Fruit fly (Drosophila melanogaster): ENCODE data around the gene CG32259.

Gene CG32259

DNA sequence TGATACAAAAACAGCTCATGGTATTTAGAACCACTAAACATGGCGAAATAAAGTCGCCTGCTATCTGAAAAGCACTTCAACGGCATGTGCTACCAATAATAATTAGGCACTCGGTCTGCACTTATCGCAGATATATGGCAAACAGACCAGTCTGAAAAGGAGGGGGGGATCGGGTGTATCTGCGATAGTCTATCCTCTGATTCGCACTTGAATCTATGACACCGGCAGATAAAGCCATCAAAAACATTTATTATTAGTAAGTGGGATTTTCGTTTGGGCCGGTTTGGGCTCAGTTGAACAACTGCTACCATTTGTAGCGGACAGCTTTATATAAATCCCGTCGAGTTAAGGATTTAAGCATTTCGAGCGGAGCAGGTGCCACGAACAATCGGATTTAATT is 18.1 kb downstream of the CG32259 start, which contains the start of gene CG14989:
CG14989 (plus strand) TSS at position 301 of the 400 bp plus-strand sequence.
- no peak for TF ChIP-seq CG14711 (tag; optimal IDR thresholded peaks at IDR 0.05)
- TF ChIP-seq CG5204 (GFP tag; optimal IDR thresholded peaks at IDR 0.05), result no peak
- no peak for TF ChIP-seq pad (GFP tag; optimal IDR thresholded peaks at IDR 0.05)
- TF ChIP-seq cnc (optimal IDR thresholded peaks at IDR 0.05), result no peak
- TF ChIP-seq Mnt (GFP tag; optimal IDR thresholded peaks at IDR 0.05), result no peak
- no peak for TF ChIP-seq bab1 (GFP tag; optimal IDR thresholded peaks at IDR 0.05)
- TF ChIP-seq CG12768 (GFP tag; optimal IDR thresholded peaks at IDR 0.05), result no peak
- no peak for TF ChIP-seq tj (GFP tag; optimal IDR thresholded peaks at IDR 0.05)
- no peak for TF ChIP-seq CG7101 (tag; optimal IDR thresholded peaks at IDR 0.05)
- no peak for TF ChIP-seq toe (GFP tag; optimal IDR thresholded peaks at IDR 0.05)
- TF ChIP-seq kay (GFP tag; ENCODE audit: borderline replicate concordance), result no peak
- no peak for TF ChIP-seq CG11617 (GFP tag; optimal IDR thresholded peaks at IDR 0.05)
- TF ChIP-seq Crg-1 (GFP tag; optimal IDR thresholded peaks at IDR 0.05), result no peak
- no peak for TF ChIP-seq ovo (GFP tag; optimal IDR thresholded peaks at IDR 0.05)
- no peak for TF ChIP-seq cic (GFP tag; optimal IDR thresholded peaks at IDR 0.05)
- no peak for TF ChIP-seq Clk (GFP tag; optimal IDR thresholded peaks at IDR 0.05)
- no peak for TF ChIP-seq CG33017 (tag; optimal IDR thresholded peaks at IDR 0.05)
- no peak for TF ChIP-seq CG7045 (GFP tag; optimal IDR thresholded peaks at IDR 0.05)
- no peak for TF ChIP-seq Hr96 (GFP tag; optimal IDR thresholded peaks at IDR 0.05)

DNA sequence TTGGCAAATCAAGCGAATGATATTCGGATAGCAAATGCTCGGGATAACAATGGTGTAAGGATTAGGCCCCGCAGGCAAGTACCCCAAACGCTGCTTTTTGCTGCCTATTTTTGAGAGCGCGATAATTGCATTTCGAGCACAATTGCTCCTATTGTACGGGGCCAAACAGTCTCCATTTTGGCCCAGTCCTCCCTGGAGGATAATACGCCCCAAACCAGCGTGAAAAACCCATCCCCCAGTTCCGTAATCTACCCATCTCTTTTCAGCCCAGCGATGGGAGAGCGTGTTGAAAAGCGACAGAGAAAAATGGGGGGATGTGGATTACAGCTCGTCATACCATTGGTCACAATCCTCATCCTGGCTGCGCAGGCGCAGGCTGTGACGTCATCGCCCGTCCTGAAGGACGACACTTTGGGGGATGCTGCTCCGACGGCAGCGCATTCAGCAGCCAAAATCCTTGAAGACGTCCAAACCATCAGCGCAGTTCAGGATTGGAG is 19.6 kb downstream of the CG32259 start, which contains the start of gene Gad1:
Gad1 (minus strand) TSS at position 51 of the 497 bp plus-strand sequence.
- TF ChIP-seq Hr96 (GFP tag; optimal IDR thresholded peaks at IDR 0.05), result no peak
- no peak for TF ChIP-seq cic (GFP tag; optimal IDR thresholded peaks at IDR 0.05)
- TF ChIP-seq CG7101 (tag; optimal IDR thresholded peaks at IDR 0.05), result no peak
- TF ChIP-seq Mnt (GFP tag; optimal IDR thresholded peaks at IDR 0.05), result no peak
- TF ChIP-seq Clk (GFP tag; optimal IDR thresholded peaks at IDR 0.05), result no peak
- TF ChIP-seq pad (GFP tag; optimal IDR thresholded peaks at IDR 0.05), result no peak
- no peak for TF ChIP-seq CG1620 (GFP tag; optimal IDR thresholded peaks at IDR 0.05)
- TF ChIP-seq cnc (optimal IDR thresholded peaks at IDR 0.05), result no peak
- TF ChIP-seq tj (GFP tag; optimal IDR thresholded peaks at IDR 0.05), result no peak

DNA sequence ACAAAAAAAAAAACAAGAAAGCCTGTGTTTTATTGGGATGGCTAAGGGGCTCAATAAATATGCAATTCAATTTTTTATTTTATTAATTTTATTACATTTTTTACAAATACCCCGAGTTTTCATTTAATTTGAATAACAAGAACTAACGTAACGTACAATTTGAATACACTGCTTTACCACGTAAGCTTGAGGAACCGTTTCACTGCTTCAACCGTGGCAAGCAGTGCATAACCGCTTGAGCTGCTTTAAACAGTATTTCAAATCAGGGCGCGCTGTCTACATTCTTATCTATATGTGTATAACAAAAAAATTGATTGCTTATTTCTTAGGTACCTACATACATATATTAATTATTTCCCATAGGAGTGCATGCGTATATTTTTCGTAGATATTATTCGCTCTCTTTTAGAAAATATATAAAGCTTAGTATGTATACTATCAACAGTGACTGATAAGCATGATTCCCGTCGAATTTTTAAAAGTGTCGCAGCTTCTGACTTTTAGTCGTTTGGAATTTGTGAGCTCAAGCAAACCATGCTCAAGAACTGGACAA is 23.6 kb downstream of the CG32259 start, which contains the start of gene CG14990:
CG14990 (plus strand) TSS at position 503 of the 553 bp plus-strand sequence.
- peak; percentile 60 for TF ChIP-seq kay (GFP tag; ENCODE audit: borderline replicate concordance)
- TF ChIP-seq CG33017 (tag; optimal IDR thresholded peaks at IDR 0.05), result no peak

DNA sequence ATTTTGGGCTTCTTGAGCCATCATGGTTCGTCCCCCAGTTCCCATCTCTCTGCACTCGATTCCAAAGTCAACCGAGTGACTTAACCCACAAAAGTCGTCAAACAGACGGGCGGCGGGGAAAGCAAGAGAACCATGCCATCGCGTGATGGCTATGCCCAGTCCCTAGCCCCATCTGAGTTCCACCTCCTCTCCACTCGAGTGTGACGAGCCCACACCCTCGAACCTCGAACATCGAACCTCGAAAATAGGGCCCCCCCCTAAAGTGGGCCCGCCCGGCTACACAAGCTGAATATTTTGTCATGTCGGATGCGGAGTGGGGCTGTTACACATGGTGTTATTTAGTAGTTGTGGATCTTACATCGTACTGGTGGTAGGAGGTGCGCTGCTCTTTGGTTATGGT is 27.4 kb downstream of the CG32259 start:
- no peak for TF ChIP-seq ovo (GFP tag; optimal IDR thresholded peaks at IDR 0.05)
- no peak for TF ChIP-seq Mnt (GFP tag; optimal IDR thresholded peaks at IDR 0.05)
- TF ChIP-seq CG12768 (GFP tag; optimal IDR thresholded peaks at IDR 0.05), result no peak
- no peak for TF ChIP-seq CG5204 (GFP tag; optimal IDR thresholded peaks at IDR 0.05)
- TF ChIP-seq toe (GFP tag; optimal IDR thresholded peaks at IDR 0.05), result no peak
- TF ChIP-seq CG14711 (tag; optimal IDR thresholded peaks at IDR 0.05), result no peak
- no peak for TF ChIP-seq Hr96 (GFP tag; optimal IDR thresholded peaks at IDR 0.05)
- TF ChIP-seq bab1 (GFP tag; optimal IDR thresholded peaks at IDR 0.05), result no peak
- no peak for TF ChIP-seq tj (GFP tag; optimal IDR thresholded peaks at IDR 0.05)
- no peak for TF ChIP-seq cnc (optimal IDR thresholded peaks at IDR 0.05)
- no peak for TF ChIP-seq CG11617 (GFP tag; optimal IDR thresholded peaks at IDR 0.05)
- TF ChIP-seq CG7101 (tag; optimal IDR thresholded peaks at IDR 0.05), result no peak
- TF ChIP-seq Crg-1 (GFP tag; optimal IDR thresholded peaks at IDR 0.05), result no peak
- TF ChIP-seq pad (GFP tag; optimal IDR thresholded peaks at IDR 0.05), result no peak
- no peak for TF ChIP-seq Clk (GFP tag; optimal IDR thresholded peaks at IDR 0.05)
- TF ChIP-seq CG33017 (tag; optimal IDR thresholded peaks at IDR 0.05), result no peak
- no peak for TF ChIP-seq kay (GFP tag; ENCODE audit: borderline replicate concordance)
- no peak for TF ChIP-seq CG7045 (GFP tag; optimal IDR thresholded peaks at IDR 0.05)

DNA sequence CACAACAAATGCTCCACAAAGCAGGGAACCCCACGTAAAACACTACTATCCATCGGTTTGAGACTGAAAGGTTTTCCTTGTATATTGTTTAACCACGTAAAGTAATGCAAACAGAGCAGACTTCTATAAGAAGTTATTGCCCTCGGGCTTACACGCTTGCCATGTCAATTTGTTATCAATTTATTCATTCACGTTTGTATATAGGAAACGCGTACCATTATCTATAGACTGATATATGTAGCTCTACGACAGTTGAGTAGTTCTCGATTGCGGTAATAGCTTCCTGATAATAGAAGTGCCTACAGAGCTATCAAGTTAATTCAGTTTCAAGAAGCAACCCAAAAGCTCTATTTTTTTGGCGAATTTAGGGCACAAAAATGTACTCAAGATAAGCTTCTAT is 30.0 kb downstream of the CG32259 start:
- no peak for TF ChIP-seq ovo (GFP tag; optimal IDR thresholded peaks at IDR 0.05)
- peak; percentile 92 for TF ChIP-seq cic (GFP tag; optimal IDR thresholded peaks at IDR 0.05)

DNA sequence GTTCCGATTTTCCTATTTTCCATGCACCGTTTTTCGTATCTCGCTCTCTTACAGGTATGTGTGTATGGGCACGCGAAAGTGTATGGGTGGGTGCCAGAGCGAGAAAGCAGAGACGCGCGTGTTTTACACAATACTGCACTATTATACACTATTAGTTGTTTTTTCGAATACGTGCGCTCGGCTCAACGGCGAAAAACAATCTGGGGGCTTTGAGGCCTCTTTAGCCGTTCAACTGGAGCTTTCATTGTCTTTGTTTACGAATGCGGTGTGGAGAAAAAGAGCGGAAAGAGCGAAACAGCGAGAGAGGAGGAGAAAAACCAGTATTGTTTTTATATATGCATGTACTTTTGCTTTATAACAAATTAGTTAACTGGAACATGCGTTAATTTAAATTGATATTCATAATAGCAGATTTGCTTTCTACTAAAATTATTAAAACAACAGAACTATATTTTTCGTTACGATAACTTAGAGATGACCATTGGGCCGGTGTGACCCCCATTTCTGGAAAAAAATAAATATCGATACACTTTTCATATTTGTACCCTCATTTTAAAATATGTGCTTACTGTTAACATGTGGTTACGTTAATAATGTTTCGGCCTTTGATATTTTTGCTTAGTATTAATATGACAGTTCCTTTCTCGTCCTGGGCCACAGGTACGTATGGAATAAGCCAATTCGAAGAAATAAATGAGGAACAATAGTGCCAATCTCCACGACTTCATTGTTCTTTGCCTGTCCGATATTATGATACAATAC is 33.5 kb downstream of the CG32259 start, which contains the start of gene CG14995:
CG14995 (minus strand) TSS at position 761 of the 762 bp plus-strand sequence.
- TF ChIP-seq CG5204 (GFP tag; optimal IDR thresholded peaks at IDR 0.05), result no peak
- TF ChIP-seq cnc (optimal IDR thresholded peaks at IDR 0.05), result no peak
- TF ChIP-seq Mnt (GFP tag; optimal IDR thresholded peaks at IDR 0.05), result peak; percentile 94
- no peak for TF ChIP-seq CG1620 (GFP tag; optimal IDR thresholded peaks at IDR 0.05)
- TF ChIP-seq pad (GFP tag; optimal IDR thresholded peaks at IDR 0.05), result peak; percentile 36
- TF ChIP-seq CG11617 (GFP tag; optimal IDR thresholded peaks at IDR 0.05), result no peak
- peak; percentile 41 for TF ChIP-seq tj (GFP tag; optimal IDR thresholded peaks at IDR 0.05)
- TF ChIP-seq CG12768 (GFP tag; optimal IDR thresholded peaks at IDR 0.05), result peak; percentile 33
- peak; percentile 93 for TF ChIP-seq kay (GFP tag; ENCODE audit: borderline replicate concordance)
- peak; percentile 33 for TF ChIP-seq CG14711 (tag; optimal IDR thresholded peaks at IDR 0.05)
- peak; percentile 38 for TF ChIP-seq ovo (GFP tag; optimal IDR thresholded peaks at IDR 0.05)
- TF ChIP-seq Hr96 (GFP tag; optimal IDR thresholded peaks at IDR 0.05), result peak; percentile 11
- TF ChIP-seq cic (GFP tag; optimal IDR thresholded peaks at IDR 0.05), result peak; percentile 98
- peak; percentile 39 for TF ChIP-seq CG33017 (tag; optimal IDR thresholded peaks at IDR 0.05)
- no peak for TF ChIP-seq CG7045 (GFP tag; optimal IDR thresholded peaks at IDR 0.05)
- peak; percentile 25 for TF ChIP-seq Clk (GFP tag; optimal IDR thresholded peaks at IDR 0.05)
- TF ChIP-seq bab1 (GFP tag; optimal IDR thresholded peaks at IDR 0.05), result peak; percentile 67
- TF ChIP-seq CG7101 (tag; optimal IDR thresholded peaks at IDR 0.05), result peak; percentile 39
- no peak for TF ChIP-seq Crg-1 (GFP tag; optimal IDR thresholded peaks at IDR 0.05)
- peak; percentile 25 for TF ChIP-seq toe (GFP tag; optimal IDR thresholded peaks at IDR 0.05)

All from whole organism, adult.